Comparison of ENCODE assay signal across 4 worm cellular contexts in the genomic region with DNA sequence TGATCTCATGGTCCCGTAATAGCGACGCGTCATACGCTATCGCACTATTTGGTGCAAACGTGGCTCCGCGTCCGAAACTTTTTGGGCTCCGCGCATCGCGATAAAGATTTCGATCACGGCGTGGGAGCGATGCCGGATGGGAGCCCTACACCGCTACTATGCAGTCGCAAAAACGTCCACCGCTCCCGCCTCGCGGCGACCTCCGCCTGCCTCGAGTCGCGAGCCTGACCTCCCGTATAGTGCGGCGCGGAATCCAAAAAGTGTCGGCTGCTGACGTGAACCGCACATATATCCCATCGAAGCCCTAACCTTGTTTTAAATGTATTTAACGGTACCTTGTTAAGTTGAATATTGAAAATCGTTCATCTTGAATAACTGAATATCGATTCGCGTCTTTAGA.
TF ChIP-seq lines count a peak whose summit lies in the region.

No protein-coding gene starts in this region.

TF ChIP-seq in whole organism, L1 larva, 84 proteins besides CTCF, POLR2A, EP300 and RAD21:
- no peak for TF ChIP-seq rnt-1 (tag; optimal IDR thresholded peaks at IDR 0.05; lab: Kevin White, UChicago)
- no peak for TF ChIP-seq alr-1 (tag; optimal IDR thresholded peaks at IDR 0.05; lab: Kevin White, UChicago; ENCODE audit: borderline replicate concordance)
- no peak for TF ChIP-seq C34B4.2 (tag; optimal IDR thresholded peaks at IDR 0.05; lab: Kevin White, UChicago)
- TF ChIP-seq nhr-71 (tag; optimal IDR thresholded peaks at IDR 0.05; lab: Kevin White, UChicago): no peak
- peak; percentile 10 for TF ChIP-seq hlh-17 (GFP tag; optimal IDR thresholded peaks at IDR 0.05; lab: Kevin White, UChicago; ENCODE audit: borderline replicate concordance)
- no peak for TF ChIP-seq F16B12.6 (tag; optimal IDR thresholded peaks at IDR 0.05; lab: Kevin White, UChicago)
- no peak for TF ChIP-seq dpl-1 (GFP tag; optimal IDR thresholded peaks at IDR 0.05; lab: Kevin White, UChicago)
- TF ChIP-seq unc-130 (tag; optimal IDR thresholded peaks at IDR 0.05; lab: Kevin White, UChicago): no peak
- no peak for TF ChIP-seq lin-39 (tag; optimal IDR thresholded peaks at IDR 0.05; lab: Kevin White, UChicago)
- no peak for TF ChIP-seq nhr-85 (tag; lab: Kevin White, UChicago)
- no peak for TF ChIP-seq ceh-88 (GFP tag; IDR thresholded peaks at IDR 0.05; lab: Robert Waterston, UW)
- no peak for TF ChIP-seq xbp-1 (tag; optimal IDR thresholded peaks at IDR 0.05; lab: Kevin White, UChicago)
- no peak for TF ChIP-seq Y116A8C.19 (tag; optimal IDR thresholded peaks at IDR 0.05; lab: Kevin White, UChicago; ENCODE audit: borderline replicate concordance)
- no peak for TF ChIP-seq ceh-63 (GFP tag; optimal IDR thresholded peaks at IDR 0.05; lab: Kevin White, UChicago)
- TF ChIP-seq snpc-4 (tag; optimal IDR thresholded peaks at IDR 0.05; lab: Kevin White, UChicago): peak; percentile 41
- no peak for TF ChIP-seq lin-13 (GFP tag; optimal IDR thresholded peaks at IDR 0.05; lab: Kevin White, UChicago)
TF ChIP-seq in whole organism, L1 larva: peak in this region for 2.

TF ChIP-seq in whole organism, L2 larva, 48 proteins besides CTCF, POLR2A, EP300 and RAD21:
- TF ChIP-seq nhr-129 (tag; optimal IDR thresholded peaks at IDR 0.05; lab: Kevin White, UChicago) (no peak), snpc-4 (tag; optimal IDR thresholded peaks at IDR 0.05; lab: Kevin White, UChicago) (peak; percentile 1)

TF ChIP-seq in whole organism, L4 larva, 104 proteins besides CTCF, POLR2A, EP300 and RAD21:
- no peak for TF ChIP-seq ceh-32 (tag; optimal IDR thresholded peaks at IDR 0.05; lab: Kevin White, UChicago; ENCODE audit: poor library complexity)
- TF ChIP-seq egl-27 (tag; optimal IDR thresholded peaks at IDR 0.05; lab: Kevin White, UChicago): no peak
- no peak for TF ChIP-seq tra-1 (GFP tag; IDR thresholded peaks at IDR 0.05; lab: Robert Waterston, UW)
- peak; percentile 90 for TF ChIP-seq set-16 (GFP tag; IDR thresholded peaks at IDR 0.05; lab: Robert Waterston, UW)
- no peak for TF ChIP-seq zip-11 (GFP tag; IDR thresholded peaks at IDR 0.05; lab: Robert Waterston, UW)
- TF ChIP-seq nhr-42 (GFP tag; IDR thresholded peaks at IDR 0.05; lab: Robert Waterston, UW): no peak
- no peak for TF ChIP-seq zfp-3 (GFP tag; conservative IDR thresholded peaks at IDR 0.05; lab: Robert Waterston, UW)
- no peak for TF ChIP-seq fos-1 (tag; optimal IDR thresholded peaks at IDR 0.05; lab: Kevin White, UChicago)
- peak; percentile 9 for TF ChIP-seq aha-1 (tag; lab: Kevin White, UChicago)
- TF ChIP-seq nhr-6 (tag; optimal IDR thresholded peaks at IDR 0.05; lab: Kevin White, UChicago): no peak
- TF ChIP-seq lin-38 (GFP tag; IDR thresholded peaks at IDR 0.05; lab: Robert Waterston, UW): no peak
- 0 out of 2 replicates have a peak, but pooled peaks have one; percentile 15 for TF ChIP-seq dmd-9 (GFP tag; IDR thresholded peaks at IDR 0.05; lab: Robert Waterston, UW)
- no peak for TF ChIP-seq saeg-2 (GFP tag; IDR thresholded peaks at IDR 0.05; lab: Robert Waterston, UW)
- no peak for TF ChIP-seq ztf-7 (tag; optimal IDR thresholded peaks at IDR 0.05; lab: Kevin White, UChicago)
- no peak for TF ChIP-seq zag-1 (tag; optimal IDR thresholded peaks at IDR 0.05; lab: Kevin White, UChicago)
TF ChIP-seq in whole organism, L4 larva: peak in this region for 3.

TF ChIP-seq in whole organism, young adult, 124 proteins besides CTCF, POLR2A, EP300 and RAD21:
- no peak for TF ChIP-seq let-526 (GFP tag; IDR thresholded peaks at IDR 0.05; lab: Robert Waterston, UW)
- no peak for TF ChIP-seq tbx-9 (tag; optimal IDR thresholded peaks at IDR 0.05; lab: Kevin White, UChicago; ENCODE audit: borderline replicate concordance)
- no peak for TF ChIP-seq ceh-100 (GFP tag; IDR thresholded peaks at IDR 0.05; lab: Robert Waterston, UW)
- TF ChIP-seq rcor-1 (GFP tag; IDR thresholded peaks at IDR 0.05; lab: Robert Waterston, UW): no peak
- no peak for TF ChIP-seq F52B5.7 (tag; optimal IDR thresholded peaks at IDR 0.05; lab: Kevin White, UChicago)
- TF ChIP-seq ztf-3 (GFP tag; optimal IDR thresholded peaks at IDR 0.05; lab: Kevin White, UChicago): no peak
- TF ChIP-seq ceh-40 (GFP tag; IDR thresholded peaks at IDR 0.05; lab: Robert Waterston, UW): no peak
- TF ChIP-seq madf-10 (tag; optimal IDR thresholded peaks at IDR 0.05; lab: Kevin White, UChicago): no peak
- TF ChIP-seq snpc-3.4 (tag; optimal IDR thresholded peaks at IDR 0.05; lab: Kevin White, UChicago): no peak
- TF ChIP-seq snpc-4 (GFP tag; optimal IDR thresholded peaks at IDR 0.05; lab: Kevin White, UChicago): no peak
- TF ChIP-seq snpc-4 (tag; optimal IDR thresholded peaks at IDR 0.05; lab: Kevin White, UChicago): peak in 2 of 4 experiments; percentile 59 to 76
- TF ChIP-seq sea-2 (GFP tag; IDR thresholded peaks at IDR 0.05; lab: Robert Waterston, UW): no peak
- peak; percentile 94 for TF ChIP-seq zfh-2 (GFP tag; conservative IDR thresholded peaks at IDR 0.05; lab: Robert Waterston, UW)
- TF ChIP-seq hsf-1 (GFP tag; IDR thresholded peaks at IDR 0.05; lab: Robert Waterston, UW): no peak
- TF ChIP-seq nfyb-1 (GFP tag; IDR thresholded peaks at IDR 0.05; lab: Robert Waterston, UW): no peak
- TF ChIP-seq bed-2 (GFP tag; IDR thresholded peaks at IDR 0.05; lab: Robert Waterston, UW): no peak
- TF ChIP-seq lin-54 (GFP tag; optimal IDR thresholded peaks at IDR 0.05; lab: Kevin White, UChicago): no peak
- TF ChIP-seq madf-6 (GFP tag; IDR thresholded peaks at IDR 0.05; lab: Robert Waterston, UW): no peak
- TF ChIP-seq F57C9.4 (tag; optimal IDR thresholded peaks at IDR 0.05; lab: Kevin White, UChicago): no peak
- no peak for TF ChIP-seq cebp-2 (GFP tag; IDR thresholded peaks at IDR 0.05; lab: Robert Waterston, UW)
- no peak for TF ChIP-seq nhr-90 (tag; optimal IDR thresholded peaks at IDR 0.05; lab: Kevin White, UChicago)
- TF ChIP-seq rpc-1 (optimal IDR thresholded peaks at IDR 0.05; lab: Kevin White, UChicago): no peak
- peak; percentile 9 for TF ChIP-seq rpc-1 (tag; optimal IDR thresholded peaks at IDR 0.05; lab: Kevin White, UChicago)
- peak; percentile 63; the same call in 1 of the 2 replicates for TF ChIP-seq egrh-3 (GFP tag; IDR thresholded peaks at IDR 0.05; lab: Robert Waterston, UW)
- TF ChIP-seq ama-1 (optimal IDR thresholded peaks at IDR 0.05; lab: Kevin White, UChicago): no peak
- no peak for TF ChIP-seq ama-1 (GFP tag; optimal IDR thresholded peaks at IDR 0.05; lab: Kevin White, UChicago)
- TF ChIP-seq F22D6.2 (tag; optimal IDR thresholded peaks at IDR 0.05; lab: Kevin White, UChicago): no peak
- TF ChIP-seq repo-1 (tag; optimal IDR thresholded peaks at IDR 0.05; lab: Kevin White, UChicago): no peak
- TF ChIP-seq rec-8 (tag; optimal IDR thresholded peaks at IDR 0.05; lab: Kevin White, UChicago): no peak
- no peak for TF ChIP-seq Y67H2A.10 (GFP tag; conservative IDR thresholded peaks at IDR 0.05; lab: Robert Waterston, UW)
- no peak for TF ChIP-seq nfya-1 (tag; optimal IDR thresholded peaks at IDR 0.05; lab: Kevin White, UChicago; ENCODE audit: borderline replicate concordance, insufficient read depth)
- no peak for TF ChIP-seq F55B11.4 (tag; optimal IDR thresholded peaks at IDR 0.05; lab: Kevin White, UChicago; ENCODE audit: borderline replicate concordance, insufficient read depth)
- no peak for TF ChIP-seq atf-7 (tag; optimal IDR thresholded peaks at IDR 0.05; lab: Kevin White, UChicago)
- TF ChIP-seq C06A6.2 (GFP tag; conservative IDR thresholded peaks at IDR 0.05; lab: Robert Waterston, UW): no peak
- TF ChIP-seq mes-4 (tag; optimal IDR thresholded peaks at IDR 0.05; lab: Kevin White, UChicago): no peak
- no peak for TF ChIP-seq aptf-3 (GFP tag; IDR thresholded peaks at IDR 0.05; lab: Robert Waterston, UW)
- TF ChIP-seq ztf-18 (tag; optimal IDR thresholded peaks at IDR 0.05; lab: Kevin White, UChicago): no peak
- no peak for TF ChIP-seq tbp1 (GFP tag; optimal IDR thresholded peaks at IDR 0.05; lab: Kevin White, UChicago)
- TF ChIP-seq B0019.2 (GFP tag; conservative IDR thresholded peaks at IDR 0.05; lab: Robert Waterston, UW): no peak
- TF ChIP-seq lag-1 (GFP tag; IDR thresholded peaks at IDR 0.05; lab: Robert Waterston, UW): 0 out of 2 replicates have a peak, but pooled peaks have one; percentile 48
- no peak for TF ChIP-seq nhr-120 (GFP tag; IDR thresholded peaks at IDR 0.05; lab: Robert Waterston, UW)
- no peak for TF ChIP-seq B0035.1 (tag; optimal IDR thresholded peaks at IDR 0.05; lab: Kevin White, UChicago)
- 0 out of 2 replicates have a peak, but pooled peaks have one; percentile 8 for TF ChIP-seq attf-3 (GFP tag; conservative IDR thresholded peaks at IDR 0.05; lab: Robert Waterston, UW)
- no peak for TF ChIP-seq ztf-26 (tag; optimal IDR thresholded peaks at IDR 0.05; lab: Kevin White, UChicago)
- TF ChIP-seq somi-1 (GFP tag; optimal IDR thresholded peaks at IDR 0.05; lab: Kevin White, UChicago): no peak
TF ChIP-seq in whole organism, young adult: peak in this region for 6.
